Fruit fly (Drosophila melanogaster) whole organism, embryonic: ENCODE results near the gene foi.

Source experiments
- C15 ChIP-seq: fragments of 200-800 bp; sonication (Bioruptor generic); IDR thresholded peaks from 3 replicates; pipeline ENCODE4 v1.3.6; 2022; ENCODE audit warnings: missing biosample characterization, missing genetic modification characterization
- CG10543 ChIP-seq: fragments of 200-800 bp; sonication (Bioruptor generic); optimal IDR thresholded peaks from 3 replicates; lab custom pipeline; 2017; ENCODE audit warnings: missing biosample characterization, mild to moderate bottlenecking, missing genetic modification characterization, moderate library complexity
- CG10979 ChIP-seq: fragments of 200-800 bp; sonication (Bioruptor generic); optimal IDR thresholded peaks from 2 replicates; lab custom pipeline; 2018; ENCODE audit warnings: missing biosample characterization, mild to moderate bottlenecking, missing genetic modification characterization, moderate library complexity
- CG11504 ChIP-seq: fragments of 200-800 bp; sonication (Bioruptor generic); optimal IDR thresholded peaks from 3 replicates; lab custom pipeline; 2019; ENCODE audit warnings: missing biosample characterization, mild to moderate bottlenecking, missing genetic modification characterization, moderate library complexity
- CG12071 ChIP-seq: fragments of 200-800 bp; sonication (Bioruptor generic); optimal IDR thresholded peaks from 3 replicates; lab custom pipeline; 2018; ENCODE audit warnings: missing biosample characterization, mild to moderate bottlenecking, missing genetic modification characterization
- CG12299 ChIP-seq: fragments of 200-800 bp; sonication (Bioruptor generic); optimal IDR thresholded peaks from 2 replicates; lab custom pipeline; 2018; ENCODE audit warnings: missing biosample characterization, mild to moderate bottlenecking, missing genetic modification characterization
- CG14710 ChIP-seq: fragments of 200-800 bp; sonication (Bioruptor generic); optimal IDR thresholded peaks from 3 replicates; lab custom pipeline; 2019; ENCODE audit warnings: missing biosample characterization, mild to moderate bottlenecking, missing genetic modification characterization, moderate library complexity
- CG15269 ChIP-seq: fragments of 200-800 bp; sonication (Bioruptor generic); optimal IDR thresholded peaks from 2 replicates; lab custom pipeline; 2018; ENCODE audit warnings: missing biosample characterization, mild to moderate bottlenecking, missing genetic modification characterization, moderate library complexity
- CG1647 ChIP-seq: fragments of 200-800 bp; sonication (Bioruptor generic); optimal IDR thresholded peaks from 3 replicates; lab custom pipeline; 2016; ENCODE audit warnings: missing biosample characterization, missing genetic modification characterization
- CG16813 ChIP-seq: fragments of 200-800 bp; sonication (Bioruptor generic); IDR thresholded peaks from 3 replicates; pipeline ENCODE4 v1.3.6; 2022; ENCODE audit warnings: missing biosample characterization, missing genetic modification characterization; ENCODE audit not compliant: partially characterized antibody
- CG17328 ChIP-seq: fragments of 200-800 bp; sonication (Bioruptor generic); IDR thresholded peaks from 2 replicates; pipeline ENCODE4 v1.3.6; 2022; ENCODE audit warnings: missing biosample characterization, missing genetic modification characterization
- CG17568 ChIP-seq: fragments of 200-800 bp; sonication (Bioruptor generic); optimal IDR thresholded peaks from 2 replicates; lab custom pipeline; 2018; ENCODE audit warnings: missing biosample characterization, mild to moderate bottlenecking, missing genetic modification characterization, moderate library complexity
- CG17829 ChIP-seq: fragments of 200-800 bp; optimal IDR thresholded peaks from 2 replicates; lab custom pipeline; 2019; ENCODE audit warnings: missing biosample characterization, mild to moderate bottlenecking, missing genetic modification characterization, moderate library complexity
- CG1792 ChIP-seq: fragments of 200-800 bp; sonication (Bioruptor generic); optimal IDR thresholded peaks from 2 replicates; lab custom pipeline; 2016; ENCODE audit warnings: missing biosample characterization, missing genetic modification characterization
- CG18262 ChIP-seq: fragments of 200-800 bp; optimal IDR thresholded peaks from 3 replicates; lab custom pipeline; 2019; ENCODE audit warnings: missing biosample characterization, mild to moderate bottlenecking, missing genetic modification characterization, moderate library complexity
- CG18599 ChIP-seq: fragments of 200-800 bp; sonication (Bioruptor generic); optimal IDR thresholded peaks from 3 replicates; lab custom pipeline; 2017; ENCODE audit warnings: missing biosample characterization, missing genetic modification characterization, mild to moderate bottlenecking, moderate library complexity, missing genetic modification reagents
- CG2120 ChIP-seq: fragments of 200-800 bp; sonication (Bioruptor generic); optimal IDR thresholded peaks from 3 replicates; lab custom pipeline; 2016; ENCODE audit warnings: missing biosample characterization, missing genetic modification characterization
- CG2678 ChIP-seq: fragments of 200-800 bp; sonication (Bioruptor generic); optimal IDR thresholded peaks from 3 replicates; lab custom pipeline; 2019; ENCODE audit warnings: missing biosample characterization, mild to moderate bottlenecking, missing genetic modification characterization, moderate library complexity
- CG30403 ChIP-seq: fragments of 200-800 bp; sonication (Bioruptor generic); optimal IDR thresholded peaks from 3 replicates; lab custom pipeline; 2016; ENCODE audit warnings: missing biosample characterization, missing genetic modification characterization
- CG4730 ChIP-seq: fragments of 200-800 bp; sonication (Bioruptor generic); IDR thresholded peaks from 2 replicates; pipeline ENCODE4 v1.3.6; 2022; ENCODE audit warnings: missing biosample characterization, missing genetic modification characterization
- CG7839 ChIP-seq: fragments of 200-800 bp; sonication (Bioruptor generic); optimal IDR thresholded peaks from 3 replicates; lab custom pipeline; 2018; ENCODE audit warnings: missing biosample characterization, mild to moderate bottlenecking, missing genetic modification characterization, moderate library complexity
- CG8924 ChIP-seq: fragments of 200-800 bp; optimal IDR thresholded peaks from 3 replicates; lab custom pipeline; 2019; ENCODE audit warnings: missing biosample characterization, mild to moderate bottlenecking, missing genetic modification characterization, moderate library complexity
- CG9609 ChIP-seq: fragments of 200-800 bp; sonication (Bioruptor generic); optimal IDR thresholded peaks from 3 replicates; lab custom pipeline; 2016; ENCODE audit warnings: missing biosample characterization, missing genetic modification characterization
- CG9727 ChIP-seq: fragments of 200-800 bp; sonication (Bioruptor generic); optimal IDR thresholded peaks from 3 replicates; lab custom pipeline; 2017; ENCODE audit warnings: missing biosample characterization, mild to moderate bottlenecking, missing genetic modification characterization
- Gug ChIP-seq: fragments of 200-800 bp; sonication (Bioruptor generic); IDR thresholded peaks from 4 replicates; pipeline ENCODE4 v1.3.6; 2022; ENCODE audit warnings: missing biosample characterization, missing genetic modification characterization
- H15 ChIP-seq: fragments of 200-800 bp; sonication (Bioruptor generic); IDR thresholded peaks from 3 replicates; pipeline ENCODE4 v1.3.6; 2022; ENCODE audit warnings: missing biosample characterization, missing genetic modification characterization
- HHEX ChIP-seq: fragments of 200-800 bp; sonication (Bioruptor generic); optimal IDR thresholded peaks from 3 replicates; lab custom pipeline; 2017; ENCODE audit warnings: missing biosample characterization, mild to moderate bottlenecking, missing genetic modification characterization, missing genetic modification reagents
- HmgD ChIP-seq: fragments of 200-800 bp; sonication (Bioruptor generic); optimal IDR thresholded peaks from 3 replicates; lab custom pipeline; 2016; ENCODE audit warnings: missing biosample characterization, missing genetic modification characterization
- Hr51 ChIP-seq, 2 experiments: fragments of 200-800 bp; sonication (Bioruptor generic); optimal IDR thresholded peaks; 2 replicates in 1 of 2; 3 replicates in 1 of 2; lab custom pipeline; 2016 to 2018; ENCODE audit warnings: missing biosample characterization in 2 of 2, missing genetic modification characterization in 2 of 2, mild to moderate bottlenecking in 1 of 2, moderate library complexity in 1 of 2
- Pdp1 ChIP-seq, 2 experiments: fragments of 200-800 bp; sonication (Bioruptor generic); optimal IDR thresholded peaks; 3 replicates each; lab custom pipeline; 2016; ENCODE audit warnings: missing biosample characterization in 2 of 2, missing genetic modification characterization in 2 of 2, mild to moderate bottlenecking in 1 of 2, moderate library complexity in 1 of 2
- Sox100B ChIP-seq: fragments of 200-800 bp; sonication (Bioruptor generic); optimal IDR thresholded peaks from 3 replicates; lab custom pipeline; 2018; ENCODE audit warnings: missing biosample characterization, mild to moderate bottlenecking, missing genetic modification characterization
- Ssrp ChIP-seq: fragments of 200-800 bp; sonication (Bioruptor generic); optimal IDR thresholded peaks from 2 replicates; lab custom pipeline; 2018; ENCODE audit warnings: missing biosample characterization, mild to moderate bottlenecking, missing genetic modification characterization, moderate library complexity
- bsh ChIP-seq, 2 experiments: fragments of 200-800 bp; sonication (Bioruptor generic); optimal IDR thresholded peaks; 2 replicates each; lab custom pipeline; 2017 to 2018; ENCODE audit warnings: mild to moderate bottlenecking in 2 of 2, missing biosample characterization in 2 of 2, missing genetic modification characterization in 2 of 2, moderate library complexity in 1 of 2
- crp ChIP-seq, 2 experiments: fragments of 200-800 bp; sonication (Bioruptor generic); optimal IDR thresholded peaks; 2 replicates in 1 of 2; 3 replicates in 1 of 2; lab custom pipeline; 2017; ENCODE audit warnings: missing biosample characterization in 2 of 2, missing genetic modification characterization in 2 of 2, mild to moderate bottlenecking in 1 of 2, moderate library complexity in 1 of 2
- disco-r ChIP-seq: fragments of 200-800 bp; sonication (Bioruptor generic); optimal IDR thresholded peaks from 2 replicates; lab custom pipeline; 2016; ENCODE audit warnings: missing biosample characterization, missing genetic modification characterization
- dmrt99B ChIP-seq: fragments of 200-800 bp; sonication (Bioruptor generic); optimal IDR thresholded peaks from 2 replicates; lab custom pipeline; 2018; ENCODE audit warnings: missing biosample characterization, mild to moderate bottlenecking, missing genetic modification characterization, moderate library complexity
- dpn ChIP-seq, 2 experiments: fragments of 200-800 bp; sonication (Bioruptor generic); optimal IDR thresholded peaks; 3 replicates each; lab custom pipeline; 2016; ENCODE audit warnings: missing biosample characterization in 2 of 2, missing genetic modification characterization in 2 of 2
- gem ChIP-seq: fragments of 200-800 bp; sonication (Bioruptor generic); optimal IDR thresholded peaks from 2 replicates; lab custom pipeline; 2019; ENCODE audit warnings: missing biosample characterization, mild to moderate bottlenecking, missing genetic modification characterization, moderate library complexity
- kah ChIP-seq: fragments of 200-800 bp; sonication (Bioruptor generic); optimal IDR thresholded peaks from 2 replicates; lab custom pipeline; 2018; ENCODE audit warnings: missing biosample characterization, mild to moderate bottlenecking, missing genetic modification characterization
- nmo ChIP-seq: fragments of 200-800 bp; sonication (Bioruptor generic); optimal IDR thresholded peaks from 2 replicates; lab custom pipeline; 2018; ENCODE audit warnings: missing biosample characterization, mild to moderate bottlenecking, missing genetic modification characterization, moderate library complexity
- prd ChIP-seq, 3 experiments: fragments of >200 bp in 2 of 3; fragments of 200-800 bp in 1 of 3; sonication (Bioruptor generic) in 1 of 3; optimal IDR thresholded peaks in 2 of 3; IDR thresholded peaks in 1 of 3; 2 replicates in 2 of 3; 3 replicates in 1 of 3; pipeline versions ENCODE4 v1.3.6 to Lab custom; 2017 to 2022; ENCODE audit warnings: missing biosample characterization in 1 of 3, missing genetic modification characterization in 1 of 3
- ranshi ChIP-seq: fragments of 200-800 bp; sonication (Bioruptor generic); IDR thresholded peaks from 2 replicates; pipeline ENCODE4 v1.3.6; 2022; ENCODE audit warnings: missing biosample characterization, missing genetic modification characterization
- salm ChIP-seq: fragments of 200-800 bp; sonication (Bioruptor generic); optimal IDR thresholded peaks from 2 replicates; lab custom pipeline; 2018; ENCODE audit warnings: missing biosample characterization, mild to moderate bottlenecking, missing genetic modification characterization
- sens ChIP-seq: fragments of 200-800 bp; sonication (Bioruptor generic); peaks from one replicate; lab custom pipeline; 2016; ENCODE audit warnings: missing biosample characterization, missing genetic modification characterization
- tap ChIP-seq: fragments of 200-800 bp; optimal IDR thresholded peaks from 3 replicates; lab custom pipeline; 2019; ENCODE audit warnings: missing biosample characterization, mild to moderate bottlenecking, missing genetic modification characterization, moderate library complexity
- tio ChIP-seq: fragments of 200-800 bp; sonication (Bioruptor generic); optimal IDR thresholded peaks from 2 replicates; lab custom pipeline; 2017; ENCODE audit warnings: missing biosample characterization, missing genetic modification characterization, inconsistent platforms
- twi ChIP-seq: fragments of 200-800 bp; optimal IDR thresholded peaks from 2 replicates; lab custom pipeline; 2019; ENCODE audit warnings: missing biosample characterization, mild to moderate bottlenecking, missing genetic modification characterization, moderate library complexity
- unpg ChIP-seq: fragments of 200-800 bp; sonication (Bioruptor generic); optimal IDR thresholded peaks from 3 replicates; lab custom pipeline; 2018; ENCODE audit warnings: missing biosample characterization, mild to moderate bottlenecking, missing genetic modification characterization, moderate library complexity
- zfh2 ChIP-seq: fragments of 200-800 bp; sonication (Bioruptor generic); optimal IDR thresholded peaks from 2 replicates; lab custom pipeline; 2016; ENCODE audit warnings: missing biosample characterization, missing genetic modification characterization

The foi gene

dm6 chr3L:8543866-8544265 lies 18.8 kb downstream of the foi start (continued):
- TF ChIP-seq prd (optimal IDR thresholded peaks at IDR 0.05; lab: Kevin White, UChicago) (no peak), prd (GFP tag; IDR thresholded peaks at IDR 0.05; lab: Robert Waterston, UW) (peak; percentile 19; the same call in 1 of the 3 replicates), C15 (GFP tag; lab: Robert Waterston, UW) (no peak), CG30403 (peak; percentile 9), nmo (GFP tag; lab: Kevin White, UChicago) (peak; percentile 17), CG8924 (tag; lab: Kevin White, UChicago) (peak; percentile 0), ranshi (GFP tag; lab: Robert Waterston, UW) (no peak), salm (tag; lab: Kevin White, UChicago) (no peak), CG18262 (tag; lab: Kevin White, UChicago) (peak; percentile 37), CG9727 (peak; percentile 9), CG16813 (no peak), Sox100B (peak; percentile 5), CG18599 (GFP tag; lab: Kevin White, UChicago) (peak; percentile 18), CG17829 (tag; lab: Kevin White, UChicago) (peak; percentile 24), HmgD (GFP tag; lab: Kevin White, UChicago) (no peak), CG2120 (GFP tag; lab: Kevin White, UChicago) (peak; percentile 11), CG11504 (peak; percentile 50), CG17568 (GFP tag; lab: Kevin White, UChicago) (no peak), sens (GFP tag; lab: Kevin White, UChicago) (peak; percentile 86), CG12299 (no peak), dmrt99B (peak; percentile 45), H15 (no peak), unpg (peak; percentile 46), Gug (no peak), HHEX (GFP tag; lab: Kevin White, UChicago) (no peak), CG10979 (tag; lab: Kevin White, UChicago) (peak; percentile 55), disco-r (GFP tag; lab: Kevin White, UChicago) (no peak), CG7839 (tag; lab: Kevin White, UChicago) (peak; percentile 28), crp (GFP tag; optimal IDR thresholded peaks at IDR 0.05; lab: Kevin White, UChicago) (no peak), Hr51 (GFP tag; optimal IDR thresholded peaks at IDR 0.05; lab: Kevin White, UChicago) (peak in 1 of 2 experiments; percentile 32), gem (tag; lab: Kevin White, UChicago) (peak; percentile 53), CG14710 (peak; percentile 21), tio (GFP tag; lab: Kevin White, UChicago) (peak; percentile 8), CG12071 (GFP tag; lab: Kevin White, UChicago) (no peak), zfh2 (GFP tag; lab: Kevin White, UChicago) (no peak), CG10543 (GFP tag; lab: Kevin White, UChicago) (no peak), Ssrp (tag; lab: Kevin White, UChicago) (peak; percentile 16), CG2678 (peak; percentile 43), CG1647 (no peak), CG9609 (GFP tag; lab: Kevin White, UChicago) (no peak), CG4730 (GFP tag; lab: Robert Waterston, UW) (no peak), twi (tag; lab: Kevin White, UChicago) (no peak), bsh (GFP tag; optimal IDR thresholded peaks at IDR 0.05; lab: Kevin White, UChicago) (peak in 1 of 2 experiments; percentile 57), dpn (GFP tag; optimal IDR thresholded peaks at IDR 0.05; lab: Kevin White, UChicago) (peak in 1 of 2 experiments; percentile 0), kah (GFP tag; lab: Kevin White, UChicago) (no peak), CG17328 (GFP tag; lab: Robert Waterston, UW) (peak; percentile 31; the same call in 1 of the 2 replicates), CG15269 (no peak), tap (tag; lab: Kevin White, UChicago) (peak; percentile 13), Pdp1 (GFP tag; optimal IDR thresholded peaks at IDR 0.05; lab: Kevin White, UChicago) (peak in 1 of 2 experiments; percentile 2), CG1792 (GFP tag; lab: Kevin White, UChicago) (no peak)
